Fruit fly (Drosophila melanogaster) whole organism, pupa: ENCODE results near the gene CG43288.

Experiments
- CG10348 ChIP-seq: fragments of 200-800 bp; sonication (Bioruptor generic); IDR thresholded peaks from 2 replicates; pipeline ENCODE4 v1.3.6; 2022; ENCODE audit warnings: missing biosample characterization, missing genetic modification characterization
- CG12605 ChIP-seq: fragments of 200-800 bp; sonication (Bioruptor generic); IDR thresholded peaks from 2 replicates; pipeline ENCODE4 v1.3.6; 2022; ENCODE audit warnings: missing biosample characterization, missing genetic modification characterization
- CG13204 ChIP-seq: fragments of 200-800 bp; sonication (Bioruptor generic); optimal IDR thresholded peaks from 2 replicates; lab custom pipeline; 2018; ENCODE audit warnings: missing biosample characterization, mild to moderate bottlenecking, missing genetic modification characterization, moderate library complexity
- CG14655 ChIP-seq: fragments of 200-800 bp; sonication (Bioruptor generic); optimal IDR thresholded peaks from 3 replicates; lab custom pipeline; 2017; ENCODE audit warnings: mild to moderate bottlenecking, missing biosample characterization, missing genetic modification reagents, missing genetic modification characterization
- CG15710 ChIP-seq: fragments of 200-800 bp; sonication (Bioruptor generic); optimal IDR thresholded peaks from 2 replicates; lab custom pipeline; 2018; ENCODE audit warnings: missing biosample characterization, mild to moderate bottlenecking, missing genetic modification characterization, moderate library complexity
- CG17806 ChIP-seq: fragments of 200-800 bp; sonication (Bioruptor generic); optimal IDR thresholded peaks from 2 replicates; lab custom pipeline; 2018; ENCODE audit warnings: missing biosample characterization, mild to moderate bottlenecking, missing genetic modification characterization, moderate library complexity
- CG32121 ChIP-seq: fragments of 200-800 bp; sonication (Bioruptor generic); IDR thresholded peaks from 2 replicates; pipeline ENCODE4 v1.3.6; 2022; ENCODE audit warnings: missing biosample characterization, missing genetic modification characterization
- CG34367 ChIP-seq: fragments of 200-800 bp; sonication (Bioruptor generic); optimal IDR thresholded peaks from 2 replicates; lab custom pipeline; 2018; ENCODE audit warnings: missing biosample characterization, mild to moderate bottlenecking, missing genetic modification characterization
- CG4496 ChIP-seq: fragments of 200-800 bp; sonication (Bioruptor generic); IDR thresholded peaks from 3 replicates; pipeline ENCODE4 v1.3.6; 2022; ENCODE audit warnings: missing biosample characterization, missing genetic modification characterization
- CG8159 ChIP-seq: fragments of 200-800 bp; sonication (Bioruptor generic); optimal IDR thresholded peaks from 3 replicates; lab custom pipeline; 2018; ENCODE audit warnings: missing biosample characterization, mild to moderate bottlenecking, missing genetic modification characterization, moderate library complexity
- CG8301 ChIP-seq: fragments of 200-800 bp; sonication (Bioruptor generic); optimal IDR thresholded peaks from 2 replicates; lab custom pipeline; 2018; ENCODE audit warnings: missing biosample characterization, mild to moderate bottlenecking, missing genetic modification characterization
- CG9948 ChIP-seq: fragments of 200-800 bp; sonication (Bioruptor generic); optimal IDR thresholded peaks from 2 replicates; lab custom pipeline; 2018; ENCODE audit warnings: missing biosample characterization, mild to moderate bottlenecking, missing genetic modification characterization, moderate library complexity
- D1 ChIP-seq: fragments of 200-800 bp; sonication (Bioruptor generic); optimal IDR thresholded peaks from 2 replicates; lab custom pipeline; 2018; ENCODE audit warnings: missing biosample characterization, mild to moderate bottlenecking, missing genetic modification characterization, moderate library complexity
- EcR ChIP-seq: fragments of 200-800 bp; sonication (Bioruptor generic); optimal IDR thresholded peaks from 3 replicates; lab custom pipeline; 2019; ENCODE audit warnings: missing biosample characterization, missing genetic modification characterization, mild to moderate bottlenecking, moderate library complexity, missing genetic modification reagents
- Ets98B ChIP-seq: fragments of 200-800 bp; sonication (Bioruptor generic); IDR thresholded peaks from 2 replicates; pipeline ENCODE4 v1.3.6; 2022; ENCODE audit warnings: missing biosample characterization, missing genetic modification characterization
- Pif1A ChIP-seq: fragments of 200-800 bp; sonication (Bioruptor generic); optimal IDR thresholded peaks from 3 replicates; lab custom pipeline; 2016; ENCODE audit warnings: missing biosample characterization, missing genetic modification characterization
- Pif1B ChIP-seq: fragments of 200-800 bp; sonication (Bioruptor generic); optimal IDR thresholded peaks from 3 replicates; lab custom pipeline; 2016; ENCODE audit warnings: missing biosample characterization, missing genetic modification characterization
- Snoo ChIP-seq: fragments of 200-800 bp; sonication (Bioruptor generic); optimal IDR thresholded peaks from 3 replicates; lab custom pipeline; 2017; ENCODE audit warnings: missing biosample characterization, mild to moderate bottlenecking, missing genetic modification characterization, inconsistent platforms
- fd96Ca ChIP-seq: fragments of 200-800 bp; sonication (Bioruptor generic); IDR thresholded peaks from 3 replicates; pipeline ENCODE4 v1.3.6; 2022; ENCODE audit warnings: missing biosample characterization, missing genetic modification characterization
- gl ChIP-seq: fragments of 200-800 bp; sonication (Bioruptor generic); optimal IDR thresholded peaks from 2 replicates; lab custom pipeline; 2018; ENCODE audit warnings: missing biosample characterization, mild to moderate bottlenecking, missing genetic modification characterization
- rn ChIP-seq: fragments of 200-800 bp; sonication (Bioruptor generic); IDR thresholded peaks from 2 replicates; pipeline ENCODE4 v1.3.6; 2022; ENCODE audit warnings: missing biosample characterization, missing genetic modification characterization

CG43288 gene

dm6 chrX:4177733-4178132, 35.1 kb upstream of the CG43288 start:
- TF ChIP-seq CG9948 (tag; lab: Kevin White, UChicago) (no peak), fd96Ca (GFP tag; lab: Robert Waterston, UW) (no peak), CG13204 (GFP tag; lab: Kevin White, UChicago) (no peak), CG10348 (GFP tag; lab: Robert Waterston, UW) (no peak), CG4496 (GFP tag; lab: Robert Waterston, UW) (no peak), CG17806 (tag; lab: Kevin White, UChicago) (no peak), Pif1A (no peak), CG15710 (tag; lab: Kevin White, UChicago) (no peak), CG12605 (GFP tag; lab: Robert Waterston, UW) (no peak), Pif1B (GFP tag; lab: Kevin White, UChicago) (no peak), CG14655 (GFP tag; lab: Kevin White, UChicago) (no peak), rn (GFP tag; lab: Robert Waterston, UW) (no peak), CG8301 (tag; lab: Kevin White, UChicago) (no peak), D1 (no peak), gl (tag; lab: Kevin White, UChicago) (no peak), CG8159 (tag; lab: Kevin White, UChicago) (no peak), CG32121 (no peak), Snoo (tag; lab: Kevin White, UChicago) (no peak), EcR (GFP tag; lab: Kevin White, UChicago) (no peak)

dm6 chrX:4178819-4179218, 34.0 kb upstream of the CG43288 start:
- TF ChIP-seq CG32121 (no peak), EcR (GFP tag; lab: Kevin White, UChicago) (no peak)

- TF ChIP-seq CG14655 (GFP tag; lab: Kevin White, UChicago) (no peak), Snoo (tag; lab: Kevin White, UChicago) (no peak), rn (GFP tag; lab: Robert Waterston, UW) (no peak), CG10348 (GFP tag; lab: Robert Waterston, UW) (no peak), D1 (no peak), CG32121 (no peak), CG8159 (tag; lab: Kevin White, UChicago) (no peak), Pif1A (no peak), CG17806 (tag; lab: Kevin White, UChicago) (no peak), CG4496 (GFP tag; lab: Robert Waterston, UW) (no peak), Pif1B (GFP tag; lab: Kevin White, UChicago) (no peak), CG15710 (tag; lab: Kevin White, UChicago) (no peak), CG12605 (GFP tag; lab: Robert Waterston, UW) (no peak), CG9948 (tag; lab: Kevin White, UChicago) (no peak), Ets98B (GFP tag; lab: Robert Waterston, UW) (no peak)
These were observed 27.4 kb upstream of the CG43288 start for dm6 chrX:4185393-4185792.

dm6 chrX:4186737-4187136, 26.1 kb upstream of the CG43288 start:
- no peak for TF ChIP-seq CG10348 (GFP tag; lab: Robert Waterston, UW)
- TF ChIP-seq CG32121 = no peak
- no peak for TF ChIP-seq fd96Ca (GFP tag; lab: Robert Waterston, UW)
- TF ChIP-seq CG34367 (tag; lab: Kevin White, UChicago) = no peak
- no peak for TF ChIP-seq CG12605 (GFP tag; lab: Robert Waterston, UW)
- no peak for TF ChIP-seq D1
- TF ChIP-seq CG17806 (tag; lab: Kevin White, UChicago) = no peak
- no peak for TF ChIP-seq rn (GFP tag; lab: Robert Waterston, UW)
- no peak for TF ChIP-seq CG4496 (GFP tag; lab: Robert Waterston, UW)
- TF ChIP-seq Pif1A = no peak
- no peak for TF ChIP-seq EcR (GFP tag; lab: Kevin White, UChicago)
- no peak for TF ChIP-seq CG15710 (tag; lab: Kevin White, UChicago)
- TF ChIP-seq CG8301 (tag; lab: Kevin White, UChicago) = no peak
- no peak for TF ChIP-seq Snoo (tag; lab: Kevin White, UChicago)
- TF ChIP-seq CG9948 (tag; lab: Kevin White, UChicago) = no peak
- no peak for TF ChIP-seq CG8159 (tag; lab: Kevin White, UChicago)
- no peak for TF ChIP-seq gl (tag; lab: Kevin White, UChicago)
- TF ChIP-seq CG14655 (GFP tag; lab: Kevin White, UChicago) = no peak

- TF ChIP-seq Pif1B (GFP tag; lab: Kevin White, UChicago) = peak; percentile 50
- 0 out of 2 replicates have a peak, but pooled peaks have one; percentile 18 for TF ChIP-seq rn (GFP tag; lab: Robert Waterston, UW)
- TF ChIP-seq Ets98B (GFP tag; lab: Robert Waterston, UW) = peak; percentile 39
- TF ChIP-seq CG4496 (GFP tag; lab: Robert Waterston, UW) = peak; percentile 75
- TF ChIP-seq CG10348 (GFP tag; lab: Robert Waterston, UW) = no peak
- 0 out of 2 replicates have a peak, but pooled peaks have one; percentile 38 for TF ChIP-seq CG12605 (GFP tag; lab: Robert Waterston, UW)
- no peak for TF ChIP-seq EcR (GFP tag; lab: Kevin White, UChicago)
- peak; percentile 64 for TF ChIP-seq CG32121
- no peak for TF ChIP-seq D1
- TF ChIP-seq CG8159 (tag; lab: Kevin White, UChicago) = peak; percentile 69
- peak; percentile 63 for TF ChIP-seq CG9948 (tag; lab: Kevin White, UChicago)
- TF ChIP-seq Snoo (tag; lab: Kevin White, UChicago) = peak; percentile 29
- TF ChIP-seq CG14655 (GFP tag; lab: Kevin White, UChicago) = peak; percentile 66
- peak; percentile 76 for TF ChIP-seq fd96Ca (GFP tag; lab: Robert Waterston, UW)
- TF ChIP-seq CG8301 (tag; lab: Kevin White, UChicago) = peak; percentile 47
- peak; percentile 33 for TF ChIP-seq CG13204 (GFP tag; lab: Kevin White, UChicago)
- TF ChIP-seq Pif1A = peak; percentile 70
- TF ChIP-seq CG34367 (tag; lab: Kevin White, UChicago) = peak; percentile 45
- TF ChIP-seq gl (tag; lab: Kevin White, UChicago) = no peak
- peak; percentile 68 for TF ChIP-seq CG17806 (tag; lab: Kevin White, UChicago)
- TF ChIP-seq CG15710 (tag; lab: Kevin White, UChicago) = peak; percentile 71
These were observed 15.4 kb upstream of the CG43288 start for dm6 chrX:4197463-4197862.
